Fruit fly (Drosophila melanogaster) S2 (cell line): ENCODE results near the gene by.

Experiments
- CG8478 ChIP-seq: fragments of >200 bp; optimal IDR thresholded peaks from 2 replicates; lab custom pipeline; 2018
- CTCF ChIP-seq, 2 experiments: fragments of >200 bp; optimal IDR thresholded peaks; 2 replicates each; lab custom pipeline; 2018

dm6 chr3R:9488493-9488892 is 44.3 kb downstream of the by start:
- TF ChIP-seq CG8478 (lab: Kevin White, UChicago) (no peak), CTCF (optimal IDR thresholded peaks at IDR 0.05; lab: Kevin White, UChicago) (no peak)
